5 fruit fly cellular contexts compared by ENCODE assay signal in genomic region chr2L:20915224-20915623, dm6.
A peak's percentile ranks its signal among the peaks of the same experiment; 100 is the strongest.
TF ChIP-seq lines count a peak whose summit lies in the region.

No protein-coding gene starts in this region.

- no peak for TF ChIP-seq CTCF in whole organism, embryonic (GFP tag; optimal IDR thresholded peaks at IDR 0.05; lab: Kevin White, UChicago)

TF ChIP-seq in whole organism, adult, 20 proteins besides CTCF, POLR2A, EP300 and RAD21 (continues in another document):
- TF ChIP-seq pad (GFP tag; optimal IDR thresholded peaks at IDR 0.05; lab: Kevin White, UChicago) (no peak), CG33017 (tag; optimal IDR thresholded peaks at IDR 0.05; lab: Kevin White, UChicago) (no peak), ovo (GFP tag; optimal IDR thresholded peaks at IDR 0.05; lab: Kevin White, UChicago) (no peak), Mnt (GFP tag; optimal IDR thresholded peaks at IDR 0.05; lab: Kevin White, UChicago) (no peak), kay (GFP tag; lab: Kevin White, UChicago; ENCODE audit: borderline replicate concordance) (no peak), cic (GFP tag; optimal IDR thresholded peaks at IDR 0.05; lab: Kevin White, UChicago) (no peak), tj (GFP tag; optimal IDR thresholded peaks at IDR 0.05; lab: Kevin White, UChicago) (peak; percentile 37), CG7045 (GFP tag; optimal IDR thresholded peaks at IDR 0.05; lab: Kevin White, UChicago) (no peak), bab1 (GFP tag; optimal IDR thresholded peaks at IDR 0.05; lab: Kevin White, UChicago) (peak; percentile 53), CG1620 (GFP tag; optimal IDR thresholded peaks at IDR 0.05; lab: Kevin White, UChicago) (peak; percentile 8), CG7101 (tag; optimal IDR thresholded peaks at IDR 0.05; lab: Kevin White, UChicago) (peak; percentile 46), cnc (optimal IDR thresholded peaks at IDR 0.05; lab: Kevin White, UChicago) (no peak), CG14711 (tag; optimal IDR thresholded peaks at IDR 0.05; lab: Kevin White, UChicago) (peak; percentile 20), Hr96 (GFP tag; optimal IDR thresholded peaks at IDR 0.05; lab: Kevin White, UChicago) (no peak), Clk (GFP tag; optimal IDR thresholded peaks at IDR 0.05; lab: Kevin White, UChicago) (no peak), toe (GFP tag; optimal IDR thresholded peaks at IDR 0.05; lab: Kevin White, UChicago) (no peak), CG11617 (GFP tag; optimal IDR thresholded peaks at IDR 0.05; lab: Kevin White, UChicago) (peak; percentile 24), CG5204 (GFP tag; optimal IDR thresholded peaks at IDR 0.05; lab: Kevin White, UChicago) (no peak), Crg-1 (GFP tag; optimal IDR thresholded peaks at IDR 0.05; lab: Kevin White, UChicago) (no peak)

TF ChIP-seq in whole organism, embryonic, 481 proteins besides CTCF, POLR2A, EP300 and RAD21 (continues in another document):
- peak; percentile 44; the same call in 1 of the 3 replicates for TF ChIP-seq CG11695 (GFP tag; IDR thresholded peaks at IDR 0.05; lab: Robert Waterston, UW)
- TF ChIP-seq Nf-YC (tag; optimal IDR thresholded peaks at IDR 0.05; lab: Kevin White, UChicago), result no peak
- no peak for TF ChIP-seq HLH54F (GFP tag; optimal IDR thresholded peaks at IDR 0.05; lab: Kevin White, UChicago)
- no peak for TF ChIP-seq CG3847 (GFP tag; IDR thresholded peaks at IDR 0.05; lab: Robert Waterston, UW)
- no peak for TF ChIP-seq Awh (GFP tag; IDR thresholded peaks at IDR 0.05; lab: Robert Waterston, UW)
- peak; percentile 11 for TF ChIP-seq gcm2 (GFP tag; optimal IDR thresholded peaks at IDR 0.05; lab: Kevin White, UChicago)
- TF ChIP-seq CG7963 (GFP tag; IDR thresholded peaks at IDR 0.05; lab: Robert Waterston, UW; ENCODE audit: partially characterized antibody), result no peak
- no peak for TF ChIP-seq Hr39 (optimal IDR thresholded peaks at IDR 0.05; lab: Kevin White, UChicago)
- peak; percentile 28 for TF ChIP-seq lilli (GFP tag; optimal IDR thresholded peaks at IDR 0.05; lab: Kevin White, UChicago)
- peak; percentile 17 for TF ChIP-seq CoRest (tag; optimal IDR thresholded peaks at IDR 0.05; lab: Kevin White, UChicago)
- TF ChIP-seq Pdp1 (GFP tag; optimal IDR thresholded peaks at IDR 0.05; lab: Kevin White, UChicago), result no peak
- peak; percentile 68 for TF ChIP-seq Ptx1 (GFP tag; IDR thresholded peaks at IDR 0.05; lab: Robert Waterston, UW)
- no peak for TF ChIP-seq croc (GFP tag; conservative IDR thresholded peaks at IDR 0.05; lab: Robert Waterston, UW)
- peak; percentile 20 for TF ChIP-seq tin (GFP tag; optimal IDR thresholded peaks at IDR 0.05; lab: Kevin White, UChicago)
- TF ChIP-seq Fer3 (tag; optimal IDR thresholded peaks at IDR 0.05; lab: Kevin White, UChicago), result peak; percentile 7
- TF ChIP-seq CG17568 (GFP tag; optimal IDR thresholded peaks at IDR 0.05; lab: Kevin White, UChicago), result no peak
- TF ChIP-seq jigr1 (GFP tag; IDR thresholded peaks at IDR 0.05; lab: Robert Waterston, UW), result no peak
- TF ChIP-seq Dip2 (GFP tag; IDR thresholded peaks at IDR 0.05; lab: Robert Waterston, UW), result no peak
- peak; percentile 36; the same call in 1 of the 2 replicates for TF ChIP-seq CG32767 (GFP tag; IDR thresholded peaks at IDR 0.05; lab: Robert Waterston, UW)

TF ChIP-seq in whole organism, prepupa, 60 proteins besides CTCF, POLR2A, EP300 and RAD21 (continues in another document):
- TF ChIP-seq Sox15 (GFP tag; optimal IDR thresholded peaks at IDR 0.05; lab: Kevin White, UChicago) (no peak), Eip75B (GFP tag; optimal IDR thresholded peaks at IDR 0.05; lab: Kevin White, UChicago) (peak; percentile 42), CG10669 (GFP tag; optimal IDR thresholded peaks at IDR 0.05; lab: Kevin White, UChicago) (peak; percentile 69), CG4318 (GFP tag; optimal IDR thresholded peaks at IDR 0.05; lab: Kevin White, UChicago) (peak; percentile 59), Gug (GFP tag; IDR thresholded peaks at IDR 0.05; lab: Robert Waterston, UW) (peak; percentile 81), CG8119 (GFP tag; IDR thresholded peaks at IDR 0.05; lab: Robert Waterston, UW) (peak; percentile 84), ss (GFP tag; optimal IDR thresholded peaks at IDR 0.05; lab: Kevin White, UChicago) (peak; percentile 35 to 52), CG11902 (GFP tag; optimal IDR thresholded peaks at IDR 0.05; lab: Kevin White, UChicago) (peak; percentile 22), Ets21C (GFP tag; optimal IDR thresholded peaks at IDR 0.05; lab: Kevin White, UChicago) (peak; percentile 17), CG34406 (GFP tag; optimal IDR thresholded peaks at IDR 0.05; lab: Kevin White, UChicago) (peak; percentile 54), esn (GFP tag; optimal IDR thresholded peaks at IDR 0.05; lab: Kevin White, UChicago) (peak; percentile 48), Ets96B (tag; optimal IDR thresholded peaks at IDR 0.05; lab: Kevin White, UChicago) (peak; percentile 77), Met (GFP tag; optimal IDR thresholded peaks at IDR 0.05; lab: Kevin White, UChicago) (peak; percentile 60), CG7368 (GFP tag; optimal IDR thresholded peaks at IDR 0.05; lab: Kevin White, UChicago) (no peak), lz (GFP tag; optimal IDR thresholded peaks at IDR 0.05; lab: Kevin White, UChicago) (peak; percentile 29), Eip93F (GFP tag; optimal IDR thresholded peaks at IDR 0.05; lab: Kevin White, UChicago) (no peak), Eip78C (GFP tag; lab: Kevin White, UChicago) (peak; percentile 94), Sox14 (GFP tag; optimal IDR thresholded peaks at IDR 0.05; lab: Kevin White, UChicago) (peak; percentile 53), acj6 (GFP tag; optimal IDR thresholded peaks at IDR 0.05; lab: Kevin White, UChicago) (peak; percentile 65), Sox102F (GFP tag; optimal IDR thresholded peaks at IDR 0.05; lab: Kevin White, UChicago) (peak; percentile 43)

TF ChIP-seq in whole organism, pupa, 21 proteins besides CTCF, POLR2A, EP300 and RAD21:
- TF ChIP-seq CG8301 (tag; optimal IDR thresholded peaks at IDR 0.05; lab: Kevin White, UChicago) (peak; percentile 72), Ets98B (GFP tag; IDR thresholded peaks at IDR 0.05; lab: Robert Waterston, UW) (peak; percentile 85), CG15710 (tag; optimal IDR thresholded peaks at IDR 0.05; lab: Kevin White, UChicago) (peak; percentile 66), Pif1A (GFP tag; optimal IDR thresholded peaks at IDR 0.05; lab: Kevin White, UChicago) (peak; percentile 72), CG8159 (tag; optimal IDR thresholded peaks at IDR 0.05; lab: Kevin White, UChicago) (peak; percentile 74), CG4496 (GFP tag; IDR thresholded peaks at IDR 0.05; lab: Robert Waterston, UW) (peak; percentile 85), D1 (tag; optimal IDR thresholded peaks at IDR 0.05; lab: Kevin White, UChicago) (peak; percentile 20), CG17806 (tag; optimal IDR thresholded peaks at IDR 0.05; lab: Kevin White, UChicago) (peak; percentile 79), rn (GFP tag; IDR thresholded peaks at IDR 0.05; lab: Robert Waterston, UW) (peak; percentile 71; the same call in 1 of the 2 replicates), EcR (GFP tag; optimal IDR thresholded peaks at IDR 0.05; lab: Kevin White, UChicago) (peak; percentile 74), fd96Ca (GFP tag; IDR thresholded peaks at IDR 0.05; lab: Robert Waterston, UW) (peak; percentile 62; the same call in 1 of the 3 replicates), Snoo (tag; optimal IDR thresholded peaks at IDR 0.05; lab: Kevin White, UChicago) (no peak), CG34367 (tag; optimal IDR thresholded peaks at IDR 0.05; lab: Kevin White, UChicago) (peak; percentile 39), CG14655 (GFP tag; optimal IDR thresholded peaks at IDR 0.05; lab: Kevin White, UChicago) (peak; percentile 70), CG10348 (GFP tag; IDR thresholded peaks at IDR 0.05; lab: Robert Waterston, UW) (no peak), CG13204 (GFP tag; optimal IDR thresholded peaks at IDR 0.05; lab: Kevin White, UChicago) (no peak), gl (tag; optimal IDR thresholded peaks at IDR 0.05; lab: Kevin White, UChicago) (peak; percentile 21), Pif1B (GFP tag; optimal IDR thresholded peaks at IDR 0.05; lab: Kevin White, UChicago) (peak; percentile 58), CG32121 (GFP tag; IDR thresholded peaks at IDR 0.05; lab: Robert Waterston, UW) (peak; percentile 89), CG9948 (tag; optimal IDR thresholded peaks at IDR 0.05; lab: Kevin White, UChicago) (peak; percentile 63), CG12605 (GFP tag; IDR thresholded peaks at IDR 0.05; lab: Robert Waterston, UW) (peak; percentile 58)
TF ChIP-seq in whole organism, pupa: peak in this region for 18.

TF ChIP-seq in whole organism, wandering third instar larva, 38 proteins besides CTCF, POLR2A, EP300 and RAD21 (continues in another document):
- TF ChIP-seq Dif (GFP tag; optimal IDR thresholded peaks at IDR 0.05; lab: Kevin White, UChicago; ENCODE audit: partially characterized antibody), result no peak
- no peak for TF ChIP-seq CG9705 (GFP tag; optimal IDR thresholded peaks at IDR 0.05; lab: Kevin White, UChicago)
- TF ChIP-seq Hnf4 (GFP tag; optimal IDR thresholded peaks at IDR 0.05; lab: Kevin White, UChicago), result peak; percentile 25
- peak; percentile 1 for TF ChIP-seq dmrt93B (GFP tag; optimal IDR thresholded peaks at IDR 0.05; lab: Kevin White, UChicago)
- no peak for TF ChIP-seq tai (GFP tag; optimal IDR thresholded peaks at IDR 0.05; lab: Kevin White, UChicago)
- TF ChIP-seq foxo (GFP tag; optimal IDR thresholded peaks at IDR 0.05; lab: Kevin White, UChicago), result peak in 1 of 2 experiments; percentile 51
- no peak for TF ChIP-seq sage (GFP tag; optimal IDR thresholded peaks at IDR 0.05; lab: Kevin White, UChicago)
- no peak for TF ChIP-seq GATAd (GFP tag; optimal IDR thresholded peaks at IDR 0.05; lab: Kevin White, UChicago)
- TF ChIP-seq dl (GFP tag; optimal IDR thresholded peaks at IDR 0.05; lab: Kevin White, UChicago; ENCODE audit: insufficient read depth in 1 of 2, partially characterized antibody in 2 of 2), result no peak
- peak; percentile 71 for TF ChIP-seq rgr (GFP tag; optimal IDR thresholded peaks at IDR 0.05; lab: Kevin White, UChicago)
- no peak for TF ChIP-seq dsf (GFP tag; optimal IDR thresholded peaks at IDR 0.05; lab: Kevin White, UChicago; ENCODE audit: borderline replicate concordance)
- peak; percentile 7 for TF ChIP-seq ey (GFP tag; optimal IDR thresholded peaks at IDR 0.05; lab: Kevin White, UChicago)
- peak; percentile 3 for TF ChIP-seq br (GFP tag; optimal IDR thresholded peaks at IDR 0.05; lab: Kevin White, UChicago)
- TF ChIP-seq OdsH (GFP tag; optimal IDR thresholded peaks at IDR 0.05; lab: Kevin White, UChicago), result peak; percentile 53
- no peak for TF ChIP-seq CG32264 (GFP tag; optimal IDR thresholded peaks at IDR 0.05; lab: Kevin White, UChicago)
- TF ChIP-seq CrebA (GFP tag; optimal IDR thresholded peaks at IDR 0.05; lab: Kevin White, UChicago; ENCODE audit: borderline replicate concordance), result no peak
- peak; percentile 65 for TF ChIP-seq h (GFP tag; optimal IDR thresholded peaks at IDR 0.05; lab: Kevin White, UChicago)
- TF ChIP-seq Hr83 (GFP tag; optimal IDR thresholded peaks at IDR 0.05; lab: Kevin White, UChicago; ENCODE audit: poor library complexity, severe bottlenecking), result no peak
- peak; percentile 21 for TF ChIP-seq psq (GFP tag; optimal IDR thresholded peaks at IDR 0.05; lab: Kevin White, UChicago)
- peak; percentile 8 for TF ChIP-seq sv (GFP tag; optimal IDR thresholded peaks at IDR 0.05; lab: Kevin White, UChicago)
- peak; percentile 39 for TF ChIP-seq fru (GFP tag; optimal IDR thresholded peaks at IDR 0.05; lab: Kevin White, UChicago)
- TF ChIP-seq Abd-B (GFP tag; optimal IDR thresholded peaks at IDR 0.05; lab: Kevin White, UChicago), result no peak
